Worm (Caenorhabditis elegans) whole organism, late embryonic: ENCODE results near the gene C16C10.8.
A peak's percentile ranks its signal among the peaks of the same experiment; 100 is the strongest.

Source experiments
- C08G9.2 ChIP-seq: sonication (generic microtip); optimal IDR thresholded peaks from 2 replicates; lab custom pipeline; 2016; ENCODE audit warnings: mild to moderate bottlenecking, missing genetic modification characterization, moderate library complexity, missing compliant biosample characterization
- C38D4.7 ChIP-seq: fragments of 200-800 bp; sonication (Bioruptor generic); optimal IDR thresholded peaks from 2 replicates; lab custom pipeline; 2018; ENCODE audit warnings: mild to moderate bottlenecking, missing genetic modification characterization, moderate library complexity, missing compliant biosample characterization
- F13H6.1 ChIP-seq: sonication (generic microtip); optimal IDR thresholded peaks from 2 replicates; lab custom pipeline; 2016; ENCODE audit warnings: missing genetic modification characterization, missing compliant biosample characterization
- K02D7.2 ChIP-seq: sonication (generic microtip); optimal IDR thresholded peaks from 2 replicates; lab custom pipeline; 2017; ENCODE audit warnings: mild to moderate bottlenecking, missing genetic modification characterization, missing compliant biosample characterization
- T23F11.4 ChIP-seq: fragments of 200-800 bp; sonication (Bioruptor generic); optimal IDR thresholded peaks from 2 replicates; lab custom pipeline; 2018; ENCODE audit warnings: mild to moderate bottlenecking, missing genetic modification characterization, missing compliant biosample characterization
- ama-1 ChIP-seq: fragments of 150-350 bp; optimal IDR thresholded peaks from 2 replicates; lab custom pipeline; 2014
- ceh-14 ChIP-seq: sonication (generic microtip); optimal IDR thresholded peaks from 2 replicates; lab custom pipeline; 2016; ENCODE audit warnings: missing genotype, missing genetic modification characterization, missing compliant biosample characterization
- ceh-18 ChIP-seq: sonication (generic microtip); optimal IDR thresholded peaks from 2 replicates; lab custom pipeline; 2016; ENCODE audit warnings: missing genetic modification characterization, missing compliant biosample characterization
- ceh-19 ChIP-seq: fragments of 200-800 bp; sonication (Bioruptor generic); optimal IDR thresholded peaks from 2 replicates; lab custom pipeline; 2018; ENCODE audit warnings: mild to moderate bottlenecking, missing genetic modification characterization, missing compliant biosample characterization
- ceh-2 ChIP-seq: sonication (generic microtip); optimal IDR thresholded peaks from 2 replicates; lab custom pipeline; 2016; ENCODE audit warnings: missing genotype, missing genetic modification characterization, missing compliant biosample characterization
- ceh-22 ChIP-seq: sonication (generic microtip); optimal IDR thresholded peaks from 2 replicates; lab custom pipeline; 2017; ENCODE audit warnings: missing biosample characterization, missing genetic modification characterization
- ceh-30 ChIP-seq: fragments of 150-350 bp; optimal IDR thresholded peaks from 2 replicates; lab custom pipeline; 2014; ENCODE audit warnings: missing biosample characterization, missing genetic modification characterization
- ceh-31 ChIP-seq: sonication (generic microtip); optimal IDR thresholded peaks from 2 replicates; lab custom pipeline; 2016; ENCODE audit warnings: missing genetic modification characterization, missing compliant biosample characterization
- ceh-34 ChIP-seq: sonication (generic microtip); optimal IDR thresholded peaks from 2 replicates; lab custom pipeline; 2016; ENCODE audit warnings: mild to moderate bottlenecking, missing genetic modification characterization, missing compliant biosample characterization
- ceh-45 ChIP-seq: fragments of 200-800 bp; sonication (Bioruptor generic); IDR thresholded peaks from 2 replicates; pipeline ENCODE4 v1.3.6; 2022; ENCODE audit warnings: missing genetic modification reagents, missing genetic modification characterization, missing compliant biosample characterization
- ceh-9 ChIP-seq: sonication (generic microtip); optimal IDR thresholded peaks from 2 replicates; lab custom pipeline; 2016; ENCODE audit warnings: mild to moderate bottlenecking, missing genetic modification characterization, inconsistent platforms, missing compliant biosample characterization
- che-1 ChIP-seq: sonication (generic microtip); optimal IDR thresholded peaks from 2 replicates; lab custom pipeline; 2016; ENCODE audit warnings: mild to moderate bottlenecking, missing genetic modification characterization, missing compliant biosample characterization
- dmd-4 ChIP-seq: sonication (generic microtip); optimal IDR thresholded peaks from 2 replicates; lab custom pipeline; 2016; ENCODE audit warnings: borderline replicate concordance, missing genetic modification characterization, missing compliant biosample characterization
- dve-1 ChIP-seq: sonication (generic microtip); optimal IDR thresholded peaks from 2 replicates; lab custom pipeline; 2017; ENCODE audit warnings: antibody characterized with exemption, mild to moderate bottlenecking, missing genetic modification characterization, missing compliant biosample characterization
- elt-4 ChIP-seq: sonication (generic microtip); optimal IDR thresholded peaks from 2 replicates; lab custom pipeline; 2016; ENCODE audit warnings: missing genetic modification characterization, missing compliant biosample characterization
- eyg-1 ChIP-seq: sonication (generic microtip); optimal IDR thresholded peaks from 2 replicates; lab custom pipeline; 2016; ENCODE audit warnings: missing genotype, missing genetic modification characterization, missing compliant biosample characterization
- fax-1 ChIP-seq: sonication (generic microtip); optimal IDR thresholded peaks from 2 replicates; lab custom pipeline; 2016; ENCODE audit warnings: missing genotype, missing genetic modification characterization, missing compliant biosample characterization
- fkh-10 ChIP-seq: fragments of 150-350 bp; optimal IDR thresholded peaks from 2 replicates; lab custom pipeline; 2014; ENCODE audit warnings: missing biosample characterization, missing genetic modification reagents, missing genetic modification characterization
- fkh-6 ChIP-seq: sonication (generic microtip); optimal IDR thresholded peaks from 2 replicates; lab custom pipeline; 2016; ENCODE audit warnings: missing genetic modification characterization, missing compliant biosample characterization
- hlh-13 ChIP-seq: fragments of 200-800 bp; sonication (Bioruptor generic); optimal IDR thresholded peaks from 2 replicates; lab custom pipeline; 2018; ENCODE audit warnings: mild to moderate bottlenecking, missing genetic modification characterization, missing compliant biosample characterization
- lin-11 ChIP-seq: fragments of 200-800 bp; sonication (Bioruptor generic); optimal IDR thresholded peaks from 2 replicates; lab custom pipeline; 2018; ENCODE audit warnings: mild to moderate bottlenecking, missing genetic modification characterization, missing compliant biosample characterization
- mec-3 ChIP-seq: sonication (generic microtip); optimal IDR thresholded peaks from 2 replicates; lab custom pipeline; 2016; ENCODE audit warnings: borderline replicate concordance, missing genetic modification characterization, missing compliant biosample characterization
- nfya-1 ChIP-seq: sonication (generic microtip); optimal IDR thresholded peaks from 2 replicates; lab custom pipeline; 2017; ENCODE audit warnings: missing genetic modification characterization, mild to moderate bottlenecking, missing compliant biosample characterization, antibody characterized with exemption, moderate library complexity
- nhr-232 ChIP-seq: sonication (generic microtip); optimal IDR thresholded peaks from 2 replicates; lab custom pipeline; 2016; ENCODE audit warnings: missing genetic modification characterization, missing compliant biosample characterization
- npax-4 ChIP-seq: sonication (generic microtip); optimal IDR thresholded peaks from 2 replicates; lab custom pipeline; 2016; ENCODE audit warnings: missing genetic modification characterization, missing compliant biosample characterization
- odd-2 ChIP-seq: sonication (generic microtip); optimal IDR thresholded peaks from 2 replicates; lab custom pipeline; 2017; ENCODE audit warnings: antibody characterized with exemption, mild to moderate bottlenecking, missing genetic modification characterization, missing compliant biosample characterization
- pag-3 ChIP-seq: sonication (generic microtip); optimal IDR thresholded peaks from 2 replicates; lab custom pipeline; 2016; ENCODE audit warnings: missing compliant biosample characterization, missing genetic modification characterization, borderline replicate concordance
- pax-1 ChIP-seq: fragments of 150-350 bp; optimal IDR thresholded peaks from 2 replicates; lab custom pipeline; 2014; ENCODE audit warnings: missing biosample characterization, missing genetic modification characterization
- pha-2 ChIP-seq: sonication (generic microtip); optimal IDR thresholded peaks from 2 replicates; lab custom pipeline; 2017; ENCODE audit warnings: mild to moderate bottlenecking, missing genetic modification characterization, missing compliant biosample characterization
- pha-4 ChIP-seq: fragments of 150-350 bp; optimal IDR thresholded peaks from 2 replicates; lab custom pipeline; 2018; ENCODE audit warnings: missing biosample characterization, missing genetic modification reagents, missing genetic modification characterization
- ref-2 ChIP-seq: sonication (generic microtip); optimal IDR thresholded peaks from 2 replicates; lab custom pipeline; 2016; ENCODE audit warnings: missing genetic modification characterization, missing compliant biosample characterization
- rnt-1 ChIP-seq: sonication (generic microtip); optimal IDR thresholded peaks from 2 replicates; lab custom pipeline; 2016; ENCODE audit warnings: missing genetic modification characterization, missing compliant biosample characterization
- sdc-2 ChIP-seq: sonication (generic microtip); optimal IDR thresholded peaks from 2 replicates; lab custom pipeline; 2016; ENCODE audit warnings: missing genotype, missing genetic modification characterization, missing compliant biosample characterization
- sox-4 ChIP-seq: sonication (generic microtip); optimal IDR thresholded peaks from 2 replicates; lab custom pipeline; 2017; ENCODE audit warnings: mild to moderate bottlenecking, missing genetic modification characterization, inconsistent platforms, missing compliant biosample characterization
- tbx-2 ChIP-seq: sonication (generic microtip); optimal IDR thresholded peaks from 2 replicates; lab custom pipeline; 2016; ENCODE audit warnings: missing genetic modification characterization, missing compliant biosample characterization
- tbx-7 ChIP-seq: sonication (generic microtip); optimal IDR thresholded peaks from 2 replicates; lab custom pipeline; 2016; ENCODE audit warnings: missing genotype, missing genetic modification characterization, missing compliant biosample characterization
- ttx-3 ChIP-seq: sonication (generic microtip); optimal IDR thresholded peaks from 2 replicates; lab custom pipeline; 2016; ENCODE audit warnings: missing genetic modification reagents, missing genetic modification characterization, missing compliant biosample characterization
- unc-3 ChIP-seq, 2 experiments: fragments of 200-800 bp in 1 of 2; sonication (Bioruptor generic) in 1 of 2; sonication (generic microtip) in 1 of 2; conservative IDR thresholded peaks in 1 of 2; optimal IDR thresholded peaks in 1 of 2; 2 replicates each; pipeline versions ENCODE4 v1.3.6 to Lab custom; 2016 to 2022; ENCODE audit warnings: missing compliant biosample characterization in 2 of 2, missing genetic modification characterization in 2 of 2, missing genetic modification reagents in 1 of 2
- unc-42 ChIP-seq: sonication (generic microtip); optimal IDR thresholded peaks from 2 replicates; lab custom pipeline; 2016; ENCODE audit warnings: missing genotype, missing genetic modification characterization, missing compliant biosample characterization
- zip-5 ChIP-seq: sonication (generic microtip); optimal IDR thresholded peaks from 2 replicates; lab custom pipeline; 2016; ENCODE audit warnings: missing genetic modification characterization, missing compliant biosample characterization
- ztf-16 ChIP-seq: sonication (generic microtip); optimal IDR thresholded peaks from 2 replicates; lab custom pipeline; 2017; ENCODE audit warnings: missing genetic modification characterization, missing compliant biosample characterization

The C16C10.8 gene

DNA sequence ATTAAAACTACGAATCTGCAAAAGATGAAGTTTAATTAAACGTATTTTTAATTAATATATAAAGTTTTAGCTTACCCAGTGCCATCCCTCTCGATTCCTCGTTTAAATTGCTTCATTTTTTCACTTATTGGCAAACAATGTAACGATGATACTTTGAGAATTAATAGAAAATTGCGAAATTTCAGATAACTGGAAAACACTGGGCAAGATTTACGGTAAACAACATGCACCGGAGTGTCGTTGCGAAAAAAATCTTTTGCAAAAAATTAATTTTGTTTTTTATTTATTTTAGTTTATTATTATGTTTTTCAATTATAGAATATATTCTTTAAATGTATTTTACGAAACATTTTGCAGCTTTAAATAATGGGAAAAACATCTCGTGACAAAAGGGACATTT is 40.1 kb upstream of the C16C10.8 start, which contains the start of the genes pelo-1 and R74.7:
Gene pelo-1, minus strand, starts transcription at position 151 of the 400 bp plus-strand sequence.
Gene R74.7, plus strand, starts transcription at position 358 of the 400 bp plus-strand sequence.
- TF ChIP-seq rnt-1 (tag; lab: Kevin White, UChicago) (no peak), tbx-7 (tag; lab: Kevin White, UChicago) (no peak), ceh-14 (tag; lab: Kevin White, UChicago) (no peak), pag-3 (tag; lab: Kevin White, UChicago) (no peak), ama-1 (no peak), fax-1 (tag; lab: Kevin White, UChicago) (no peak), F13H6.1 (tag; lab: Kevin White, UChicago) (no peak), sox-4 (tag; lab: Kevin White, UChicago) (no peak), mec-3 (no peak), nfya-1 (no peak)

- TF ChIP-seq npax-4 (no peak), pha-4 (tag; lab: Kevin White, UChicago) (no peak), unc-42 (tag; lab: Kevin White, UChicago) (no peak), ceh-31 (tag; lab: Kevin White, UChicago) (no peak), fkh-6 (tag; lab: Kevin White, UChicago) (no peak), fkh-10 (GFP tag; lab: Kevin White, UChicago) (no peak), elt-4 (tag; lab: Kevin White, UChicago) (no peak), ceh-19 (GFP tag; lab: Kevin White, UChicago) (no peak), ceh-34 (tag; lab: Kevin White, UChicago) (no peak), hlh-13 (GFP tag; lab: Kevin White, UChicago) (no peak)
Measured at ce11 chrIII:4196988-4197384, 33.0 kb upstream of the C16C10.8 start, which contains the start of gene asd-1. Gene asd-1 (plus strand): TSS chrIII:4197285.

DNA sequence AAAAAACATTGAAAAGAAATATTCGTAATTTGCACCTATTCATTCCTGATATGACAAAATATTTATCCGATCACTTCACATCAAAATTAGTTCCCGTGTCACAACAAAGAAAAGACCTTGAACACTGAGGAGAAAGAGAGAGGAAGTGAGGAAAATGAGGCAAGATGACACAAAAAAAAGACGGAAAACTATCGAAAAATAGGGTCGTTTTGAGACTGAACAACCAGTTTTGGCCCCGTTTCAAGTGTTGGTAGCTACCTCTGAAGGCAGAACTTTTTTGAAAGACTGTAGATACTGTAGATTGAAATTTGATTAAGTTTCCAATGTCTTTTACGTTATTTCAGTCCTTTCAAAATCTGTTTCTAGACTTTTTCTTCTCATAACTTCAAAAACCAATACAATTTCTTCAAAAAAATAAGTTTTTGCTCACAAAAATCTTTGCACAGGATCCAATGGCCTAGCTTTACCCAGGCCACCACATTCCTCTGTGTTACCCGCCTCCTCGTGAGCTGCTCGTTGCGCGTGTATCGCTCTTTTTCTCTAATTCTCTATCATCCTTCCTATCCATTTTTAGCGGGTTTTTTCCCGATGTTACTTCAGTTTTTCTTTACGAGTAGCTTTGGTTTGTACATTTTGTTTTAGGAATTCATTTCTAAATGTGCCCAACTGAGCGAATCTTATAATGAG is 32.5 kb upstream of the C16C10.8 start:
- peak; percentile 47 for TF ChIP-seq unc-42 (tag; lab: Kevin White, UChicago)
- TF ChIP-seq tbx-2: peak; percentile 81
- no peak for TF ChIP-seq odd-2 (tag; lab: Kevin White, UChicago)
- TF ChIP-seq ttx-3 (tag; lab: Kevin White, UChicago): no peak
- no peak for TF ChIP-seq hlh-13 (GFP tag; lab: Kevin White, UChicago)
- peak; percentile 31 for TF ChIP-seq pax-1
- no peak for TF ChIP-seq dve-1 (tag; lab: Kevin White, UChicago)
- TF ChIP-seq nhr-232 (tag; lab: Kevin White, UChicago): no peak
- TF ChIP-seq che-1 (tag; lab: Kevin White, UChicago): no peak
- no peak for TF ChIP-seq T23F11.4 (GFP tag; lab: Kevin White, UChicago)
- TF ChIP-seq fkh-6 (tag; lab: Kevin White, UChicago): peak; percentile 74
- no peak for TF ChIP-seq unc-3 (GFP tag; conservative IDR thresholded peaks at IDR 0.05; lab: Robert Waterston, UW)
- TF ChIP-seq unc-3 (tag; optimal IDR thresholded peaks at IDR 0.05; lab: Kevin White, UChicago): no peak
- TF ChIP-seq C38D4.7 (GFP tag; lab: Kevin White, UChicago): no peak
- TF ChIP-seq ceh-30 (tag; lab: Kevin White, UChicago): no peak
- peak; percentile 69 for TF ChIP-seq tbx-7 (tag; lab: Kevin White, UChicago)
- peak; percentile 19 for TF ChIP-seq ceh-14 (tag; lab: Kevin White, UChicago)
- TF ChIP-seq pha-4 (tag; lab: Kevin White, UChicago): no peak
- peak; percentile 75 for TF ChIP-seq zip-5 (tag; lab: Kevin White, UChicago)
- TF ChIP-seq C08G9.2 (tag; lab: Kevin White, UChicago): peak; percentile 89
- peak; percentile 89 for TF ChIP-seq ceh-31 (tag; lab: Kevin White, UChicago)
- TF ChIP-seq dmd-4 (tag; lab: Kevin White, UChicago): no peak
- peak; percentile 67 for TF ChIP-seq nfya-1
- no peak for TF ChIP-seq ztf-16 (tag; lab: Kevin White, UChicago)
- TF ChIP-seq lin-11 (tag; lab: Kevin White, UChicago): no peak
- no peak for TF ChIP-seq ceh-9 (tag; lab: Kevin White, UChicago)
- peak; percentile 85 for TF ChIP-seq ceh-2 (tag; lab: Kevin White, UChicago)
- no peak for TF ChIP-seq ceh-22
- TF ChIP-seq ref-2 (tag; lab: Kevin White, UChicago): peak; percentile 51
- TF ChIP-seq ama-1: no peak
- no peak for TF ChIP-seq ceh-45 (GFP tag; lab: Robert Waterston, UW)
- TF ChIP-seq sdc-2: peak; percentile 19
- peak; percentile 53 for TF ChIP-seq ceh-18 (tag; lab: Kevin White, UChicago)
- TF ChIP-seq eyg-1 (tag; lab: Kevin White, UChicago): no peak
- TF ChIP-seq elt-4 (tag; lab: Kevin White, UChicago): no peak
- no peak for TF ChIP-seq pha-2 (tag; lab: Kevin White, UChicago)
- TF ChIP-seq F13H6.1 (tag; lab: Kevin White, UChicago): peak; percentile 41
- no peak for TF ChIP-seq K02D7.2 (tag; lab: Kevin White, UChicago)
